Fruit fly (Drosophila melanogaster) whole organism: ENCODE data around the gene dmrt99B.

ENCODE experiments used
- CG8478 ChIP-seq: fragments of >200 bp; optimal IDR thresholded peaks from 2 replicates; lab custom pipeline; 2018; ENCODE audit warnings: inconsistent platforms
- Dll ChIP-seq: fragments of >200 bp; optimal IDR thresholded peaks from 2 replicates; lab custom pipeline; 2017
- EcR ChIP-seq, 2 experiments: fragments of >200 bp; optimal IDR thresholded peaks; 2 replicates each; lab custom pipeline; 2017; ENCODE audit warnings: missing biosample characterization in 2 of 2, missing genetic modification characterization in 2 of 2, missing genetic modification reagents in 2 of 2
- pan ChIP-seq: fragments of >200 bp; optimal IDR thresholded peaks from 2 replicates; lab custom pipeline; 2017
- psq ChIP-seq: fragments of >200 bp; optimal IDR thresholded peaks from 2 replicates; lab custom pipeline; 2017
- usp ChIP-seq: fragments of >200 bp; optimal IDR thresholded peaks from 2 replicates; lab custom pipeline; 2017; ENCODE audit warnings: missing biosample characterization, missing genetic modification characterization, mixed read lengths

The dmrt99B gene

dm6 chr3R:29707258-29707657 is 14.9 kb downstream of the dmrt99B start:
- no peak for TF ChIP-seq pan (lab: Kevin White, UChicago)
- TF ChIP-seq Dll: no peak
- no peak for TF ChIP-seq CG8478
- TF ChIP-seq EcR (GFP tag; optimal IDR thresholded peaks at IDR 0.05; lab: Kevin White, UChicago): no peak
- TF ChIP-seq psq (lab: Kevin White, UChicago): no peak
- no peak for TF ChIP-seq usp

DNA sequence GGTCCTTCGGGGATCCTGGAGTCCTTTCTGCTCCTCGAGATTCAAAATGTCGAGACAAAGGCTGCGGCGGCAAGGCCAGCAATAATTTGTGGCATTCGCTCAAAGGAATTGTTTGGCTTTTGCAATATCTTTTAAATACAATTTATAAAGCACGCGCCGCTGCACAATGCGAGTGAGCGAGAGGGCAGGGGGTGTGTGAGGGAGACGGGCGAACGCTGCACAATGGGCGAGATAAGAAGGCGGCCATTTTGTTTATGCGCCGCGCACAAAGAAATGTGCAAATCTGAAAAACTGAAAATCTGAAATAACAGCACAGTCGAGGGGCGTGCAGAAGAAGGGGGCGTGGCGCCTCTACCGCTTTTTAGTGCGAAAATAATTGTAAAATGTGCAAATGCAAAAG is 15.9 kb downstream of the dmrt99B start:
- no peak for TF ChIP-seq Dll
- TF ChIP-seq pan (lab: Kevin White, UChicago): no peak
- TF ChIP-seq psq (lab: Kevin White, UChicago): no peak
- no peak for TF ChIP-seq EcR (GFP tag; optimal IDR thresholded peaks at IDR 0.05; lab: Kevin White, UChicago)
- no peak for TF ChIP-seq CG8478
- TF ChIP-seq usp: no peak

- no peak for TF ChIP-seq psq (lab: Kevin White, UChicago)
- no peak for TF ChIP-seq EcR (GFP tag; optimal IDR thresholded peaks at IDR 0.05; lab: Kevin White, UChicago)
- TF ChIP-seq usp: no peak
These were observed 19.0 kb downstream of the dmrt99B start for dm6 chr3R:29711434-29711833.

dm6 chr3R:29714314-29714713 is 21.9 kb downstream of the dmrt99B start, which contains the start of gene Obp99d:
TSS of gene Obp99d (plus strand) at chr3R:29714505.
- TF ChIP-seq pan (lab: Kevin White, UChicago): no peak
- TF ChIP-seq EcR (GFP tag; optimal IDR thresholded peaks at IDR 0.05; lab: Kevin White, UChicago): no peak
- TF ChIP-seq usp: no peak
- TF ChIP-seq CG8478: no peak
- no peak for TF ChIP-seq psq (lab: Kevin White, UChicago)
- no peak for TF ChIP-seq Dll

DNA sequence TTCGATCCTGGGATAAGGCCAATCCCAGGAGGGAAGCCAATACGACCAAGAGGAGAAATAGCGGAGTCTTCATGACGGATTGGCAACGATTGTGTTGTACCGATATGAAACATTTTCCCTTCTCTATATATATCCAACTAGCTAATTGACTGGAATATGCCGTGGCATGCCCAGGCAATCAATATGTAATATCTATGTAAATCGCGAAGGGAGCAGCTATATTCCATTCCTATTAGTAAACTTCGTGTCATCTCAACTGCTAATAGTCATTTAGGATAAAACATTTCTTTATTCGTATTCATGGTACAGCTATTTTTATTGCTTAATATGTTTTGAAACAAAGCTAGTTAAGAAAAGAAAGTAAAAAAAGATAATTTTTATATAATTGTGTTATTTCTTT is 22.9 kb downstream of the dmrt99B start, which contains the start of gene Dup99B:
Gene Dup99B (minus strand): TSS at position 101 of the 400 bp plus-strand sequence.
- TF ChIP-seq Dll: no peak

DNA sequence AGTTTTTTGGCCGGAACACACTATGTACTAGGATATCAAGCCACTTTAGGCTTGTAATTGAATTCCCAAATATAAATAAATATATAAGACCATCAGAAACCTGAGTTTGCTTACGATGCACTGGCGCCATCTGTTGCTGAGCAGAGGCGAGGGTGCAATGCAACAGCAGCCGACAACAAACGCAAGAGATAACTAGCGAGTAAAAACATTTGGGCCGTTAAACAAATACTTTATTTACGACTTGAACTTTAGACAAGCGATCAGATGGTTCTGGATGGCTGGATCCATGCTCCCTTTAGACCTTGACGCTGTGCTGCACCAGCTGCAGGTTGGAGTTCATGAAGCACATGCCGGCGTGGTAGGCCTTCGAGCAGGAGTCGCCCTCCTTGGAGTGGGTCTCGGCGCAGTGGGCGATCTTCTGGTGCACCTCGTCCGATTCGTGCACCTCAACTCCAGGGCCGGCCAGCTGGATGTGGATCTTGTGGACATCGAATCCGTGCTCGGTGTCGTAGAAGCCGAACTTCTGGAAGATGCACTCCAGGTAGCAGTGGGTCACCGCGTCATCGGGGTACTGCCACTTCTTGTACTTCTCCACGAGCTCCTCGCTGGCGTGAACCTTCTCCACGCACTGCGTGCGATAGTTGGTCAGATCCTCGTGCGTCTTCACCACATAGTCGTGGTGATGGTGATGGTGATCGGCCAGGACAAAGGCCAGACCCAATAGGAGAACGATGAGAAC is 23.8 kb downstream of the dmrt99B start:
- no peak for TF ChIP-seq usp

- TF ChIP-seq pan (lab: Kevin White, UChicago) (no peak), EcR (GFP tag; optimal IDR thresholded peaks at IDR 0.05; lab: Kevin White, UChicago) (no peak), psq (lab: Kevin White, UChicago) (no peak), usp (no peak), Dll (no peak), CG8478 (no peak)
These were observed 24.5 kb downstream of the dmrt99B start, which contains the start of gene Obp99b for dm6 chr3R:29716782-29717317. TSS of gene Obp99b (minus strand) at chr3R:29716896.

DNA sequence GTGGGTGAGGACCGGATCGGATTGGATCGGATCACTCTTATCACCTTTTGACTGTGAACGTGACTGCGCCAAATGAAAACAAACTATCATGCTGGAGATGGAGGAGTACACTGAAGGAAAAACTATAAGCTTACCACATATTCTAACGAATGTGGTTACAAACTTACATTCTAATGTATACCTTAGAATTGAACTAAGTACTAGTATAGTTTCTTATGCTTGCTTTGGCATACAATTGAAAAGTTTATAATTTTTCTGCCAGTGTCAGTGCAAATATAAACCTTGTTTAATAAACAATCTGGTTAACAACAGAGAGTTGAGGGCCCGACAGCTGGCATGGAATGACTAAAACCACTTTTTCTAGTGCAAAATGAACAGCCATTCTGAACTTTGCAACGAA is 25.1 kb downstream of the dmrt99B start:
- TF ChIP-seq usp (no peak), EcR (GFP tag; optimal IDR thresholded peaks at IDR 0.05; lab: Kevin White, UChicago) (no peak), CG8478 (no peak), pan (lab: Kevin White, UChicago) (no peak), Dll (no peak), psq (lab: Kevin White, UChicago) (no peak)

DNA sequence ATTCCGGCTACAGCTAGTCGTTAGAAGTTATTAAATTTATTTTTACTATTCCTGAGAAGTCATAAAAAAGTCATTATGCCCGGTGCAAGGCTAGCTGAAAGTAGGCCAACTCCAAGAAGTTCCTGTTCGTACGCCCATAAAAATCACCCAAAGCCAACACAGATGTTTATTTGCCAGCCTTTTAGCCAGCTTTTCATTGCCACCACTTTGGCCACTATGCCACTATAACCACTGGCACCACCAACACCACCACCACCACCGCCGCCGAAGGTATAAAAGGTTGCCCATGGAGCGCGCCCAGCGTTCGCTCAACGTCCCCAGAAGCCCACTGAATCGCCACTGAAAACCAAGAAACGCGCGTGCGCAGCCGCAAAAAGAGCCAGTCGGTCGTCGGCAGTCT is 26.0 kb downstream of the dmrt99B start, which contains the start of gene CG15506:
Gene CG15506 (plus strand): TSS at position 301 of the 400 bp plus-strand sequence.
- no peak for TF ChIP-seq CG8478
- no peak for TF ChIP-seq psq (lab: Kevin White, UChicago)
- no peak for TF ChIP-seq Dll
- no peak for TF ChIP-seq pan (lab: Kevin White, UChicago)
- no peak for TF ChIP-seq EcR (GFP tag; optimal IDR thresholded peaks at IDR 0.05; lab: Kevin White, UChicago)

dm6 chr3R:29722238-29722637 is 29.8 kb downstream of the dmrt99B start, which contains the start of gene CG34296:
TSS of gene CG34296 (plus strand) at chr3R:29722538.
- TF ChIP-seq CG8478 (no peak), Dll (no peak), pan (lab: Kevin White, UChicago) (no peak), usp (no peak), EcR (GFP tag; optimal IDR thresholded peaks at IDR 0.05; lab: Kevin White, UChicago) (no peak), psq (lab: Kevin White, UChicago) (no peak)

dm6 chr3R:29723048-29723656 is 30.8 kb downstream of the dmrt99B start, which contains the start of gene Pcd:
TSS of gene Pcd (plus strand) at chr3R:29723163.
- TF ChIP-seq psq (lab: Kevin White, UChicago): no peak

dm6 chr3R:29724745-29725144 is 32.4 kb downstream of the dmrt99B start, which contains the start of the genes Naa40 and CG18731:
TSS of gene Naa40 (minus strand) at chr3R:29724950.
TSS of gene CG18731 (plus strand) at chr3R:29725027.
- TF ChIP-seq usp: no peak
- TF ChIP-seq pan (lab: Kevin White, UChicago): no peak

- TF ChIP-seq usp: no peak
- no peak for TF ChIP-seq psq (lab: Kevin White, UChicago)
- TF ChIP-seq CG8478: no peak
- no peak for TF ChIP-seq Dll
- no peak for TF ChIP-seq pan (lab: Kevin White, UChicago)
- no peak for TF ChIP-seq EcR (GFP tag; optimal IDR thresholded peaks at IDR 0.05; lab: Kevin White, UChicago)
These were observed 33.3 kb downstream of the dmrt99B start, which contains the start of gene Kul for dm6 chr3R:29725577-29726240. TSS of gene Kul (plus strand) at chr3R:29725830.
